Worm (Caenorhabditis elegans): ENCODE results near the gene F43H9.3.

The F43H9.3 gene

DNA sequence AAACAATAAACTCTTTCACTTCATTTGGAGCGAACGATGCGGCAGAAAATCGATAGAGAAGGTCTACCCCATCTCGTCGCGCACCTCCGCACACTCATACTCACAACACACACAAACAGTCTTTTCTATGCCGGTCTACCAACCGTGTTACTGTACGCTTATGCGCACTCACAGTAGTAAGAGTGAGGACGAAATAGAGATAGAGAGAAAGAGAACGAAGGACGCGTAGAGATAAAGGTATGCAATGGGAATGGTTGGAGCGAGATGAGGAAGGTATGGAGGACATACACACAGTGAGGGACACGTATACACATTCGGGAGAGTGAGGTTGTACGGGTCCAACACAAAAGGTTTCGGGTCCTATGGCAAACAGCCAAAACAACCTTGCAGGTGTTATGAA is 45.9 kb downstream of the F43H9.3 start:
- TF ChIP-seq zfp-3 (GFP tag; conservative IDR thresholded peaks at IDR 0.05) (no peak), zag-1 (tag; optimal IDR thresholded peaks at IDR 0.05) (no peak), T26A8.4 (GFP tag; IDR thresholded peaks at IDR 0.05) (0 out of 2 replicates have a peak, but pooled peaks have one; percentile 20), nhr-76 (tag; optimal IDR thresholded peaks at IDR 0.05) (no peak), dmd-8 (GFP tag; IDR thresholded peaks at IDR 0.05) (no peak), lin-1 (GFP tag; IDR thresholded peaks at IDR 0.05) (no peak), R02D3.7 (tag; optimal IDR thresholded peaks at IDR 0.05) (no peak), ztf-7 (tag; optimal IDR thresholded peaks at IDR 0.05) (no peak), lin-15B (tag; optimal IDR thresholded peaks at IDR 0.05) (no peak), lim-7 (GFP tag; IDR thresholded peaks at IDR 0.05) (no peak), nhr-25 (tag; optimal IDR thresholded peaks at IDR 0.05; ENCODE audit: borderline replicate concordance, insufficient read depth) (peak; percentile 85), ceh-32 (tag; optimal IDR thresholded peaks at IDR 0.05; ENCODE audit: poor library complexity) (no peak), F44E2.7 (GFP tag; IDR thresholded peaks at IDR 0.05) (0 out of 2 replicates have a peak, but pooled peaks have one; percentile 35), arid-1 (GFP tag; conservative IDR thresholded peaks at IDR 0.05) (no peak), spr-3 (GFP tag; optimal IDR thresholded peaks at IDR 0.05) (no peak), nhr-102 (tag; optimal IDR thresholded peaks at IDR 0.05) (no peak), cey-2 (tag; optimal IDR thresholded peaks at IDR 0.05; ENCODE audit: borderline replicate concordance, insufficient read depth) (no peak), php-3 (GFP tag; IDR thresholded peaks at IDR 0.05) (no peak), vab-7 (GFP tag; IDR thresholded peaks at IDR 0.05) (no peak), hlh-11 (tag; optimal IDR thresholded peaks at IDR 0.05) (peak; percentile 52), pqm-1 (tag; optimal IDR thresholded peaks at IDR 0.05) (no peak), mep-1 (tag; optimal IDR thresholded peaks at IDR 0.05) (peak; percentile 64), lin-38 (GFP tag; IDR thresholded peaks at IDR 0.05) (no peak), unc-62 (GFP tag; optimal IDR thresholded peaks at IDR 0.05 in 1 of 2) (peak in 1 of 2 experiments; percentile 81), unc-62 (tag; optimal IDR thresholded peaks at IDR 0.05) (no peak), ztf-11 (tag; optimal IDR thresholded peaks at IDR 0.05) (no peak), snpc-4 (tag; optimal IDR thresholded peaks at IDR 0.05) (no peak), tra-1 (GFP tag; IDR thresholded peaks at IDR 0.05) (no peak), hmg-1.1 (GFP tag; IDR thresholded peaks at IDR 0.05) (peak; percentile 52; the same call in 1 of the 2 replicates), ceh-82 (tag; optimal IDR thresholded peaks at IDR 0.05) (no peak), Y75B8A.6 (GFP tag; IDR thresholded peaks at IDR 0.05) (no peak), nhr-28 (tag; optimal IDR thresholded peaks at IDR 0.05) (peak; percentile 75), set-16 (GFP tag; IDR thresholded peaks at IDR 0.05) (no peak), nhr-10 (tag; optimal IDR thresholded peaks at IDR 0.05) (no peak), duxl-1 (tag; optimal IDR thresholded peaks at IDR 0.05; ENCODE audit: poor library complexity) (no peak), Y105C5A.15 (GFP tag; IDR thresholded peaks at IDR 0.05) (no peak), T20F7.1 (GFP tag; optimal IDR thresholded peaks at IDR 0.05) (no peak), egl-43 (GFP tag; IDR thresholded peaks at IDR 0.05) (0 out of 2 replicates have a peak, but pooled peaks have one; percentile 49), lir-3 (tag; optimal IDR thresholded peaks at IDR 0.05) (no peak), fos-1 (tag; optimal IDR thresholded peaks at IDR 0.05) (no peak), pha-4 (GFP tag; IDR thresholded peaks at IDR 0.05) (no peak), pha-4 (tag; optimal IDR thresholded peaks at IDR 0.05) (peak; percentile 0), snpc-1.2 (GFP tag; IDR thresholded peaks at IDR 0.05) (no peak), aly-2 (tag; optimal IDR thresholded peaks at IDR 0.05) (no peak), mes-2 (tag; optimal IDR thresholded peaks at IDR 0.05; ENCODE audit: poor library complexity, severe bottlenecking) (peak; percentile 52), daf-16 (GFP tag; optimal IDR thresholded peaks at IDR 0.05) (no peak), daf-16 (tag; optimal IDR thresholded peaks at IDR 0.05) (peak; percentile 36), spr-1 (tag; optimal IDR thresholded peaks at IDR 0.05) (no peak), mdl-1 (tag; optimal IDR thresholded peaks at IDR 0.05) (no peak), fkh-10 (GFP tag; optimal IDR thresholded peaks at IDR 0.05) (no peak), Y5F2A.4 (GFP tag; optimal IDR thresholded peaks at IDR 0.05) (no peak), zip-11 (GFP tag; IDR thresholded peaks at IDR 0.05) (no peak)

Measured in whole organism, L4 larva.